Worm (Caenorhabditis elegans) whole organism, late embryonic: ENCODE results near the gene str-246.

Source experiments
- C08G9.2 ChIP-seq: sonication (generic microtip); optimal IDR thresholded peaks from 2 replicates; lab custom pipeline; 2016; ENCODE audit warnings: mild to moderate bottlenecking, missing genetic modification characterization, moderate library complexity, missing compliant biosample characterization
- K09A11.1 ChIP-seq: sonication (generic microtip); optimal IDR thresholded peaks from 2 replicates; lab custom pipeline; 2017; ENCODE audit warnings: antibody characterized with exemption, mild to moderate bottlenecking, missing genetic modification characterization, missing compliant biosample characterization; ENCODE audit not compliant: insufficient read depth
- ama-1 ChIP-seq: fragments of 150-350 bp; optimal IDR thresholded peaks from 2 replicates; lab custom pipeline; 2014
- ceh-18 ChIP-seq: sonication (generic microtip); optimal IDR thresholded peaks from 2 replicates; lab custom pipeline; 2016; ENCODE audit warnings: missing genetic modification characterization, missing compliant biosample characterization
- ceh-22 ChIP-seq: sonication (generic microtip); optimal IDR thresholded peaks from 2 replicates; lab custom pipeline; 2017; ENCODE audit warnings: missing biosample characterization, missing genetic modification characterization
- ceh-24 ChIP-seq: sonication (generic microtip); optimal IDR thresholded peaks from 2 replicates; lab custom pipeline; 2016; ENCODE audit warnings: mild to moderate bottlenecking, missing genetic modification characterization, missing compliant biosample characterization
- ceh-31 ChIP-seq: sonication (generic microtip); optimal IDR thresholded peaks from 2 replicates; lab custom pipeline; 2016; ENCODE audit warnings: missing genetic modification characterization, missing compliant biosample characterization
- ceh-34 ChIP-seq: sonication (generic microtip); optimal IDR thresholded peaks from 2 replicates; lab custom pipeline; 2016; ENCODE audit warnings: mild to moderate bottlenecking, missing genetic modification characterization, missing compliant biosample characterization
- ceh-45 ChIP-seq: fragments of 200-800 bp; sonication (Bioruptor generic); IDR thresholded peaks from 2 replicates; pipeline ENCODE4 v1.3.6; 2022; ENCODE audit warnings: missing genetic modification reagents, missing genetic modification characterization, missing compliant biosample characterization
- ceh-6 ChIP-seq: fragments of 200-800 bp; sonication (Bioruptor generic); optimal IDR thresholded peaks from 2 replicates; lab custom pipeline; 2018; ENCODE audit warnings: mild to moderate bottlenecking, missing genetic modification characterization, missing compliant biosample characterization
- ceh-9 ChIP-seq: sonication (generic microtip); optimal IDR thresholded peaks from 2 replicates; lab custom pipeline; 2016; ENCODE audit warnings: mild to moderate bottlenecking, missing genetic modification characterization, inconsistent platforms, missing compliant biosample characterization
- elt-2 ChIP-seq: sonication (generic microtip); optimal IDR thresholded peaks from 2 replicates; lab custom pipeline; 2016; ENCODE audit warnings: missing genetic modification reagents, missing genetic modification characterization, missing compliant biosample characterization
- elt-4 ChIP-seq: sonication (generic microtip); optimal IDR thresholded peaks from 2 replicates; lab custom pipeline; 2016; ENCODE audit warnings: missing genetic modification characterization, missing compliant biosample characterization
- ets-4 ChIP-seq: sonication (generic microtip); optimal IDR thresholded peaks from 2 replicates; lab custom pipeline; 2016; ENCODE audit warnings: missing genetic modification characterization, missing compliant biosample characterization
- eyg-1 ChIP-seq: sonication (generic microtip); optimal IDR thresholded peaks from 2 replicates; lab custom pipeline; 2016; ENCODE audit warnings: missing genotype, missing genetic modification characterization, missing compliant biosample characterization
- fkh-10 ChIP-seq: fragments of 150-350 bp; optimal IDR thresholded peaks from 2 replicates; lab custom pipeline; 2014; ENCODE audit warnings: missing biosample characterization, missing genetic modification reagents, missing genetic modification characterization
- fkh-6 ChIP-seq: sonication (generic microtip); optimal IDR thresholded peaks from 2 replicates; lab custom pipeline; 2016; ENCODE audit warnings: missing genetic modification characterization, missing compliant biosample characterization
- gmeb-2 ChIP-seq: sonication (generic microtip); optimal IDR thresholded peaks from 2 replicates; lab custom pipeline; 2016; ENCODE audit warnings: missing genetic modification characterization, inconsistent platforms, missing compliant biosample characterization
- hlh-15 ChIP-seq: sonication (generic microtip); optimal IDR thresholded peaks from 2 replicates; lab custom pipeline; 2016; ENCODE audit warnings: missing genetic modification characterization, missing compliant biosample characterization
- lin-11 ChIP-seq: fragments of 200-800 bp; sonication (Bioruptor generic); optimal IDR thresholded peaks from 2 replicates; lab custom pipeline; 2018; ENCODE audit warnings: mild to moderate bottlenecking, missing genetic modification characterization, missing compliant biosample characterization
- madf-2 ChIP-seq: sonication (generic microtip); optimal IDR thresholded peaks from 2 replicates; lab custom pipeline; 2017; ENCODE audit warnings: missing genetic modification characterization, missing compliant biosample characterization
- mec-3 ChIP-seq: sonication (generic microtip); optimal IDR thresholded peaks from 2 replicates; lab custom pipeline; 2016; ENCODE audit warnings: borderline replicate concordance, missing genetic modification characterization, missing compliant biosample characterization
- nhr-232 ChIP-seq: sonication (generic microtip); optimal IDR thresholded peaks from 2 replicates; lab custom pipeline; 2016; ENCODE audit warnings: missing genetic modification characterization, missing compliant biosample characterization
- npax-4 ChIP-seq: sonication (generic microtip); optimal IDR thresholded peaks from 2 replicates; lab custom pipeline; 2016; ENCODE audit warnings: missing genetic modification characterization, missing compliant biosample characterization
- pat-9 ChIP-seq: fragments of 200-800 bp; sonication (Bioruptor generic); optimal IDR thresholded peaks from 2 replicates; lab custom pipeline; 2018; ENCODE audit warnings: mild to moderate bottlenecking, missing genetic modification characterization, moderate library complexity, missing compliant biosample characterization
- pax-1 ChIP-seq: fragments of 150-350 bp; optimal IDR thresholded peaks from 2 replicates; lab custom pipeline; 2014; ENCODE audit warnings: missing biosample characterization, missing genetic modification characterization
- pha-4 ChIP-seq: fragments of 150-350 bp; optimal IDR thresholded peaks from 2 replicates; lab custom pipeline; 2018; ENCODE audit warnings: missing biosample characterization, missing genetic modification reagents, missing genetic modification characterization
- sdc-2 ChIP-seq: sonication (generic microtip); optimal IDR thresholded peaks from 2 replicates; lab custom pipeline; 2016; ENCODE audit warnings: missing genotype, missing genetic modification characterization, missing compliant biosample characterization
- sox-2 ChIP-seq: fragments of 200-800 bp; sonication (Bioruptor generic); IDR thresholded peaks from 2 replicates; pipeline ENCODE4 v1.3.6; 2022; ENCODE audit warnings: missing genetic modification reagents, missing genetic modification characterization, missing compliant biosample characterization
- syd-9 ChIP-seq: sonication (generic microtip); optimal IDR thresholded peaks from 2 replicates; lab custom pipeline; 2016; ENCODE audit warnings: mild to moderate bottlenecking, missing genetic modification characterization, moderate library complexity, missing compliant biosample characterization
- unc-42 ChIP-seq: sonication (generic microtip); optimal IDR thresholded peaks from 2 replicates; lab custom pipeline; 2016; ENCODE audit warnings: missing genotype, missing genetic modification characterization, missing compliant biosample characterization
- unc-55 ChIP-seq: sonication (generic microtip); optimal IDR thresholded peaks from 2 replicates; lab custom pipeline; 2017; ENCODE audit warnings: missing biosample characterization, missing genetic modification reagents, missing genetic modification characterization
- zip-5 ChIP-seq: sonication (generic microtip); optimal IDR thresholded peaks from 2 replicates; lab custom pipeline; 2016; ENCODE audit warnings: missing genetic modification characterization, missing compliant biosample characterization
- ztf-16 ChIP-seq: sonication (generic microtip); optimal IDR thresholded peaks from 2 replicates; lab custom pipeline; 2017; ENCODE audit warnings: missing genetic modification characterization, missing compliant biosample characterization

Gene str-246

DNA sequence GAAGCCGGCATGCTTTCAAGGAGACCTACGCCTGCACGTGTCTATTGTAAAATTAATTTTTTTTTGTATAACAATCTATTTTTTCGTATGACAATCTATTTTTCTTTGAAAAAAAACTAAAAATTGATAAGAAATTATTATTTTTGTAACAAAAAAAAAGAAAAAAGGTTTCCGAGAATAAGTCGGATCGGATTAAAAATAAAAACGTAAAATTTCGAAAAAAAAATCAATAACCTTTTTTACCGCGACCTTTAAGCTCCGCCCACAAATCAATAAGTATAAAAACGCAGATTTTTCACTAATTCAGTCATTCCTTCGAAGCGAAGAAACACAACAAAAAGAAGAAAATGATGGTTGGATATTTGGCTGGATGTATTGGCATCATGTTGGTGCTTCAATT lies 1.9 kb downstream of the str-246 start, which contains the start of gene W09D6.4:
Gene W09D6.4, plus strand, starts transcription at position 301 of the 400 bp plus-strand sequence.
- TF ChIP-seq fkh-10 (GFP tag; lab: Kevin White, UChicago) (no peak), zip-5 (no peak), nhr-232 (no peak), ceh-45 (GFP tag; lab: Robert Waterston, UW) (no peak), ama-1 (no peak), sox-2 (GFP tag; lab: Robert Waterston, UW) (no peak), sdc-2 (no peak), unc-55 (GFP tag; lab: Kevin White, UChicago) (no peak), syd-9 (tag; lab: Kevin White, UChicago) (no peak), pat-9 (tag; lab: Kevin White, UChicago) (no peak), lin-11 (tag; lab: Kevin White, UChicago) (no peak), ceh-34 (tag; lab: Kevin White, UChicago) (no peak)

DNA sequence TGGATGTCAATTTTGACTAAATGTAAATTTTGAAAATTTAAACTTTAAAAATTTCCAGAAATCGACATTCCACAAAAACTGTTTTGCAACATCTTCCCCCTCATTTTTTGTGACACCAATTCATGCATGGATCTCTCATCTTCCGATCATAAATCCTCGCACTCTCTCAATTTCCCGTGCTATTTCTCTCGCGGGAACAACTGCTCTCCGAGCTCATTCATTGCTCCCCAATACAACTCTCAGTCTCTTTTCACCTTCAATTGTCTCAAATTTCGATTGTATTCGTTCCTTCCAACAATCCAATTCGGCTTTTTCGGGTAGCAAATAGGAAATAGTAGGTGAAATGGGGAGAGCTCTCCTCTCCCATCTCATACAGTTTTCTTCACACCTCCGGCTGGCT lies 5.1 kb downstream of the str-246 start:
- TF ChIP-seq ama-1 = no peak
- TF ChIP-seq ceh-18 (tag; lab: Kevin White, UChicago) = peak; percentile 18
- TF ChIP-seq ceh-34 (tag; lab: Kevin White, UChicago) = peak; percentile 42

ce11 chrIII:11083993-11084392 lies 6.5 kb downstream of the str-246 start:
- TF ChIP-seq pax-1 (tag; lab: Kevin White, UChicago) (no peak), ceh-22 (tag; lab: Kevin White, UChicago) (no peak), eyg-1 (tag; lab: Kevin White, UChicago) (no peak), pha-4 (tag; lab: Kevin White, UChicago) (no peak), ceh-31 (tag; lab: Kevin White, UChicago) (no peak), ceh-9 (tag; lab: Kevin White, UChicago) (no peak), mec-3 (tag; lab: Kevin White, UChicago) (no peak), ets-4 (tag; lab: Kevin White, UChicago) (no peak)

DNA sequence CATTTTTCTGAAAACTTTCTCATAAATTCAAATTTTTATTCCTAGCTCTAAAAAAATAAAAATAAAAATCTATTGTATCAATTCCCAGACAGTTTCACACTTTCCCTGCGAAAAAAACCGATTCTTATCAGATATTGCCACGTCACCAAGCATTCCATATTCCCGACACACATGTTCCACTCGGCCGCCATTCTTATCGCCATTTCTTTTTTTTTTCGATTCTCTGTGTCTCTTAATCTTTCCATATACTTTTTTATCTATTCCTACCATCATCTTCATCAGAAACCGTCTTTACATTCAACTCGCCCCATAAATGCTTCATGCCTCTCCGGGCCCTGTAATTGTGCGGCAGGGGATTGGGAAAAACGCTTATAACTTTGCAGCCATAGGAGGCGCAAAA lies 9.9 kb downstream of the str-246 start:
- TF ChIP-seq sox-2 (GFP tag; lab: Robert Waterston, UW) (no peak), elt-2 (tag; lab: Kevin White, UChicago) (peak; percentile 52)

- TF ChIP-seq unc-55 (GFP tag; lab: Kevin White, UChicago) = no peak
- no peak for TF ChIP-seq ceh-24 (tag; lab: Kevin White, UChicago)
- TF ChIP-seq ztf-16 (tag; lab: Kevin White, UChicago) = no peak
- no peak for TF ChIP-seq C08G9.2
- no peak for TF ChIP-seq ceh-9 (tag; lab: Kevin White, UChicago)
- no peak for TF ChIP-seq ceh-6 (GFP tag; lab: Kevin White, UChicago)
- TF ChIP-seq sox-2 (GFP tag; lab: Robert Waterston, UW) = no peak
- TF ChIP-seq elt-4 = no peak
- no peak for TF ChIP-seq npax-4 (tag; lab: Kevin White, UChicago)
- no peak for TF ChIP-seq gmeb-2
- TF ChIP-seq fkh-6 (tag; lab: Kevin White, UChicago) = no peak
- TF ChIP-seq pha-4 (tag; lab: Kevin White, UChicago) = no peak
- TF ChIP-seq fkh-10 (GFP tag; lab: Kevin White, UChicago) = no peak
- no peak for TF ChIP-seq K09A11.1
- no peak for TF ChIP-seq madf-2 (tag; lab: Kevin White, UChicago)
- TF ChIP-seq hlh-15 (tag; lab: Kevin White, UChicago) = no peak
- no peak for TF ChIP-seq unc-42 (tag; lab: Kevin White, UChicago)
Measured at ce11 chrIII:11088187-11088586, 10.7 kb downstream of the str-246 start, which contains the start of gene W09D6.5. TSS of gene W09D6.5 (plus strand) at chrIII:11088487.
